Worm (Caenorhabditis elegans): Measurements from ENCODE around the gene srlf-9.
A peak's percentile ranks its signal among the peaks of the same experiment; 100 is the strongest.
"Not testable (repeated sequence)": the region's sequence is repeated elsewhere in the genome, so short reads cannot be mapped to it uniquely, and the experiment has no call there.

Gene srlf-9

ce11 chrIII:13401673-13402258, at the start of gene srlf-9, which contains the start of gene srlf-10:
TSS of gene srlf-9 (minus strand) at chrIII:13401773.
TSS of gene srlf-10 (plus strand) at chrIII:13402208.
- TF ChIP-seq F13C5.2 (tag; optimal IDR thresholded peaks at IDR 0.05); ama-1 (optimal IDR thresholded peaks at IDR 0.05); ets-7 (tag; optimal IDR thresholded peaks at IDR 0.05): not testable (repeated sequence)

DNA sequence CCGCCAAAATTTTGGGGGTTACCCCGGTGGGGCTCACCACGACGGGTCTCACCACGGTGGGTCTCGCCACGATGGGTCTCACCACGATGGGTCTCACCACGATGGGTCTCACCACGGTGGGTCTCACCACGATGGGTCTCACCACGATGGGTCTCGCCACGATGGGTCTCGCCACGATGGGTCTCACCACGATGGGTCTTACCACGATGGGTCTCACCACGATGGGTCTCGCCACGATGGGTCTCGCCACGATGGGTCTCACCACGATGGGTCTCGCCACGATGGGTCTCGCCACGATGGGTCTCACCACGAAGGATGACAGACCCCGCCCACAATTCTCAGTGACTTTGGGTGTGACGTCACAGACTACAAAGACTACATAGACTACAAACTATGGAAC, 46.7 kb upstream of the srlf-9 start:
- TF ChIP-seq tbx-37 (GFP tag; conservative IDR thresholded peaks at IDR 0.05) = 0 out of 2 replicates have a peak, but pooled peaks have one; percentile 32

ce11 chrIII:13447439-13447838, 45.9 kb upstream of the srlf-9 start:
- TF ChIP-seq tbx-11 (GFP tag; IDR thresholded peaks at IDR 0.05) (peak; percentile 25; the same call in 1 of the 2 replicates), pes-1 (GFP tag; IDR thresholded peaks at IDR 0.05) (peak; percentile 39; the same call in 1 of the 2 replicates)

DNA sequence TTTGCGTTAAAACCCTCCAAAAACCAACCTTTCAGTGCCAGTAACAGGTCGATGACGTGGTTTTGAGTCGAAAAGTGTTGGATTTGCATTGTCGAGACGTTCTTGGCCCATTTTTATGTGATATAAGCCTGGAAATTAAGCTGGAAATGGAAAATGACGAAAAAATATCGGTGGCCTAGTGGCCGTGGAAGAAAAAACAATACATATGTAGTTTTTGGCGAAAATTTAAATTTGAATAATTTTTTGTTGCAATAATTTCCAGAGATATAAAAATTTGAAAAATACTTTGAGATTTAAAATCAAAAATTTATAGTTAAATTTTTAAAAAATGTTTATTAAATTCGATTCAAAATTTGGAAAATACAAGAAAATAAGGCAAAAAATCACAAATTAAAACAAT, 37.8 kb upstream of the srlf-9 start, which contains the start of gene ciao-2B:
Gene ciao-2B (minus strand): TSS at position 130 of the 400 bp plus-strand sequence.
- TF ChIP-seq aly-1 (tag; optimal IDR thresholded peaks at IDR 0.05) (no peak), scrt-1 (GFP tag; IDR thresholded peaks at IDR 0.05) (no peak), ets-7 (tag; optimal IDR thresholded peaks at IDR 0.05) (no peak), hnd-1 (tag; optimal IDR thresholded peaks at IDR 0.05) (no peak), F13C5.2 (tag; optimal IDR thresholded peaks at IDR 0.05) (no peak), hmbx-1 (tag; optimal IDR thresholded peaks at IDR 0.05) (no peak), tbx-37 (GFP tag; conservative IDR thresholded peaks at IDR 0.05) (peak; percentile 35; the same call in 1 of the 2 replicates), B0310.2 (tag; optimal IDR thresholded peaks at IDR 0.05) (no peak), ama-1 (optimal IDR thresholded peaks at IDR 0.05) (no peak)

- TF ChIP-seq aly-1 (tag; optimal IDR thresholded peaks at IDR 0.05) (no peak), tra-4 (tag; optimal IDR thresholded peaks at IDR 0.05) (no peak), flt-1 (GFP tag; IDR thresholded peaks at IDR 0.05) (no peak), scrt-1 (GFP tag; IDR thresholded peaks at IDR 0.05) (no peak), hmg-4 (GFP tag; optimal IDR thresholded peaks at IDR 0.05) (no peak), sea-1 (GFP tag; conservative IDR thresholded peaks at IDR 0.05) (no peak), hnd-1 (tag; optimal IDR thresholded peaks at IDR 0.05) (no peak), ceh-13 (GFP tag; optimal IDR thresholded peaks at IDR 0.05) (no peak), B0310.2 (tag; optimal IDR thresholded peaks at IDR 0.05) (no peak), F13C5.2 (tag; optimal IDR thresholded peaks at IDR 0.05) (no peak), pes-1 (GFP tag; IDR thresholded peaks at IDR 0.05) (no peak), tbx-37 (GFP tag; conservative IDR thresholded peaks at IDR 0.05) (no peak), ama-1 (optimal IDR thresholded peaks at IDR 0.05) (no peak), tbx-11 (GFP tag; IDR thresholded peaks at IDR 0.05) (no peak), ceh-36 (tag; optimal IDR thresholded peaks at IDR 0.05) (no peak), ets-7 (tag; optimal IDR thresholded peaks at IDR 0.05) (no peak)
Measured at ce11 chrIII:13436843-13437242, 35.3 kb upstream of the srlf-9 start, which contains the start of gene F45G2.9. TSS of gene F45G2.9 (minus strand) at chrIII:13436943.

ce11 chrIII:13435570-13435969, 34.0 kb upstream of the srlf-9 start, which contains the start of gene F45G2.8:
TSS of gene F45G2.8 (minus strand) at chrIII:13435670.
- no peak for TF ChIP-seq hmg-4 (GFP tag; optimal IDR thresholded peaks at IDR 0.05)
- no peak for TF ChIP-seq hnd-1 (tag; optimal IDR thresholded peaks at IDR 0.05)
- no peak for TF ChIP-seq aly-1 (tag; optimal IDR thresholded peaks at IDR 0.05)
- no peak for TF ChIP-seq ceh-13 (GFP tag; optimal IDR thresholded peaks at IDR 0.05)
- no peak for TF ChIP-seq B0310.2 (tag; optimal IDR thresholded peaks at IDR 0.05)
- TF ChIP-seq hmbx-1 (tag; optimal IDR thresholded peaks at IDR 0.05) = no peak
- TF ChIP-seq sea-1 (GFP tag; conservative IDR thresholded peaks at IDR 0.05) = no peak
- TF ChIP-seq ama-1 (optimal IDR thresholded peaks at IDR 0.05) = no peak
- no peak for TF ChIP-seq tra-4 (tag; optimal IDR thresholded peaks at IDR 0.05)
- no peak for TF ChIP-seq flt-1 (GFP tag; IDR thresholded peaks at IDR 0.05)

DNA sequence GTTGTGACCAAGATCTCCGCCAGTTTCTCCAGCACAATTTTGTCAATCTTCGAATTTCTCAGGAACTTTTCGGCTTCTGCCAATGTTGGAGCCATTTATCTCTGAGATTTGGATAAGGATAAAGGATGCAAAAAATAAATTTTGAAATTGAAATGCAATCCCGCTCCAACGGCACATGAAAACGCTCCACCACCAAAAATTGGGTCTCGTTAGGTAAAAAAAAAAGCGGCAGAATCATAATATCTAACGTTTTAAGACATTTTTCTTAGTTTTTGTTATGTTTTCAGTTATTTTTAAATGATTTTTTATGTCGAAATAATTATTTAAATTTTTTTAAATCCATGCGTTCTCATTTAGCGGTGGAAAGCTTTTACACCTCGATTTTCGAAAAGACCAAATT, 32.8 kb upstream of the srlf-9 start, which contains the start of gene F45G2.7:
Gene F45G2.7 (minus strand): TSS at position 101 of the 400 bp plus-strand sequence.
- TF ChIP-seq F13C5.2 (tag; optimal IDR thresholded peaks at IDR 0.05) (no peak), hnd-1 (tag; optimal IDR thresholded peaks at IDR 0.05) (no peak), flt-1 (GFP tag; IDR thresholded peaks at IDR 0.05) (no peak), ceh-36 (tag; optimal IDR thresholded peaks at IDR 0.05) (no peak), tra-4 (tag; optimal IDR thresholded peaks at IDR 0.05) (no peak), ceh-13 (GFP tag; optimal IDR thresholded peaks at IDR 0.05) (no peak), ets-7 (tag; optimal IDR thresholded peaks at IDR 0.05) (no peak), tbx-11 (GFP tag; IDR thresholded peaks at IDR 0.05) (no peak), tbx-37 (GFP tag; conservative IDR thresholded peaks at IDR 0.05) (no peak), hmbx-1 (tag; optimal IDR thresholded peaks at IDR 0.05) (no peak), scrt-1 (GFP tag; IDR thresholded peaks at IDR 0.05) (no peak)

ce11 chrIII:13430162-13430561, 28.6 kb upstream of the srlf-9 start, which contains the start of gene trf-1:
TSS of gene trf-1 (plus strand) at chrIII:13430462.
- TF ChIP-seq sea-1 (GFP tag; conservative IDR thresholded peaks at IDR 0.05) (no peak), F13C5.2 (tag; optimal IDR thresholded peaks at IDR 0.05) (no peak), ets-7 (tag; optimal IDR thresholded peaks at IDR 0.05) (no peak), ceh-36 (tag; optimal IDR thresholded peaks at IDR 0.05) (no peak), flt-1 (GFP tag; IDR thresholded peaks at IDR 0.05) (no peak), pes-1 (GFP tag; IDR thresholded peaks at IDR 0.05) (no peak), hmbx-1 (tag; optimal IDR thresholded peaks at IDR 0.05) (no peak), B0310.2 (tag; optimal IDR thresholded peaks at IDR 0.05) (no peak), hnd-1 (tag; optimal IDR thresholded peaks at IDR 0.05) (no peak), ceh-13 (GFP tag; optimal IDR thresholded peaks at IDR 0.05) (no peak), hmg-4 (GFP tag; optimal IDR thresholded peaks at IDR 0.05) (no peak), tbx-11 (GFP tag; IDR thresholded peaks at IDR 0.05) (no peak), ama-1 (optimal IDR thresholded peaks at IDR 0.05) (no peak), tbx-37 (GFP tag; conservative IDR thresholded peaks at IDR 0.05) (no peak), tra-4 (tag; optimal IDR thresholded peaks at IDR 0.05) (no peak), scrt-1 (GFP tag; IDR thresholded peaks at IDR 0.05) (no peak), aly-1 (tag; optimal IDR thresholded peaks at IDR 0.05) (no peak)

Data from whole organism, early embryonic.